Fruit fly (Drosophila melanogaster) whole organism, embryonic: ENCODE data around the gene CG13676.
A peak's percentile ranks its signal among the peaks of the same experiment; 100 is the strongest.

ENCODE experiments used
- Aef1 ChIP-seq: fragments of 200-800 bp; sonication (Bioruptor generic); IDR thresholded peaks from 3 replicates; pipeline ENCODE4 v1.3.6; 2022; ENCODE audit warnings: missing biosample characterization, missing genetic modification characterization
- B-H1 ChIP-seq: fragments of 200-800 bp; sonication (Bioruptor generic); IDR thresholded peaks from 3 replicates; pipeline ENCODE4 v1.3.6; 2022; ENCODE audit warnings: missing biosample characterization, missing genetic modification characterization
- CG10209 ChIP-seq: fragments of 200-800 bp; sonication (Bioruptor generic); optimal IDR thresholded peaks from 3 replicates; lab custom pipeline; 2017; ENCODE audit warnings: missing biosample characterization, mild to moderate bottlenecking, missing genetic modification characterization, missing genetic modification reagents
- CG13894 ChIP-seq: fragments of 200-800 bp; sonication (Bioruptor generic); optimal IDR thresholded peaks from 3 replicates; lab custom pipeline; 2018; ENCODE audit warnings: missing biosample characterization, mild to moderate bottlenecking, missing genetic modification characterization, moderate library complexity
- CG15011 ChIP-seq: fragments of 200-800 bp; sonication (Bioruptor generic); optimal IDR thresholded peaks from 3 replicates; lab custom pipeline; 2018; ENCODE audit warnings: missing biosample characterization, mild to moderate bottlenecking, missing genetic modification characterization
- CG15514 ChIP-seq: fragments of 200-800 bp; sonication (Bioruptor generic); optimal IDR thresholded peaks from 3 replicates; lab custom pipeline; 2017; ENCODE audit warnings: missing biosample characterization, missing genetic modification characterization, mild to moderate bottlenecking, moderate library complexity, missing genetic modification reagents
- CG16779 ChIP-seq: fragments of 200-800 bp; sonication (Bioruptor generic); IDR thresholded peaks from 2 replicates; pipeline ENCODE4 v1.3.6; 2022; ENCODE audit warnings: missing biosample characterization, missing genetic modification characterization
- CG17568 ChIP-seq: fragments of 200-800 bp; sonication (Bioruptor generic); optimal IDR thresholded peaks from 2 replicates; lab custom pipeline; 2018; ENCODE audit warnings: missing biosample characterization, mild to moderate bottlenecking, missing genetic modification characterization, moderate library complexity
- CG18619 ChIP-seq: fragments of 200-800 bp; sonication (Bioruptor generic); optimal IDR thresholded peaks from 3 replicates; lab custom pipeline; 2017; ENCODE audit warnings: missing biosample characterization, mild to moderate bottlenecking, missing genetic modification characterization
- CG2129 ChIP-seq: fragments of 200-800 bp; sonication (Bioruptor generic); IDR thresholded peaks from 2 replicates; pipeline ENCODE4 v1.3.6; 2022; ENCODE audit warnings: missing biosample characterization, missing genetic modification characterization; ENCODE audit not compliant: partially characterized antibody
- CG31365 ChIP-seq: fragments of 200-800 bp; sonication (Bioruptor generic); optimal IDR thresholded peaks from 2 replicates; lab custom pipeline; 2018; ENCODE audit warnings: missing biosample characterization, mild to moderate bottlenecking, missing genetic modification characterization
- CG4328 ChIP-seq: fragments of 200-800 bp; sonication (Bioruptor generic); optimal IDR thresholded peaks from 3 replicates; lab custom pipeline; 2017; ENCODE audit warnings: missing biosample characterization, missing genetic modification reagents, missing genetic modification characterization
- CG6654 ChIP-seq: fragments of 200-800 bp; sonication (Bioruptor generic); optimal IDR thresholded peaks from 2 replicates; lab custom pipeline; 2017; ENCODE audit warnings: missing biosample characterization, mild to moderate bottlenecking, missing genetic modification characterization
- CG7987 ChIP-seq: fragments of 200-800 bp; sonication (Bioruptor generic); optimal IDR thresholded peaks from 2 replicates; lab custom pipeline; 2018; ENCODE audit warnings: missing biosample characterization, mild to moderate bottlenecking, missing genetic modification characterization, moderate library complexity
- CG8290 ChIP-seq, 3 experiments: fragments of 200-800 bp; sonication (Bioruptor generic); optimal IDR thresholded peaks; 2 replicates each; lab custom pipeline; 2016 to 2019; ENCODE audit warnings: missing biosample characterization in 3 of 3, missing genetic modification characterization in 3 of 3, mild to moderate bottlenecking in 2 of 3, moderate library complexity in 1 of 3
- CG9932 ChIP-seq: fragments of 200-800 bp; sonication (Bioruptor generic); IDR thresholded peaks from 2 replicates; pipeline ENCODE4 v1.3.6; 2022; ENCODE audit warnings: missing biosample characterization, missing genetic modification characterization
- Deaf1 ChIP-seq: fragments of 200-800 bp; optimal IDR thresholded peaks from 3 replicates; lab custom pipeline; 2019; ENCODE audit warnings: missing biosample characterization, mild to moderate bottlenecking, missing genetic modification characterization, moderate library complexity
- Fer1 ChIP-seq: fragments of 200-800 bp; sonication (Bioruptor generic); optimal IDR thresholded peaks from 2 replicates; lab custom pipeline; 2017; ENCODE audit warnings: missing biosample characterization, mild to moderate bottlenecking, missing genetic modification characterization
- HHEX ChIP-seq: fragments of 200-800 bp; sonication (Bioruptor generic); optimal IDR thresholded peaks from 3 replicates; lab custom pipeline; 2017; ENCODE audit warnings: missing biosample characterization, mild to moderate bottlenecking, missing genetic modification characterization, missing genetic modification reagents
- HmgZ ChIP-seq: fragments of 200-800 bp; sonication (Bioruptor generic); optimal IDR thresholded peaks from 2 replicates; lab custom pipeline; 2018; ENCODE audit warnings: missing biosample characterization, mild to moderate bottlenecking, missing genetic modification characterization
- Hr78 ChIP-seq, 2 experiments: fragments of 200-800 bp in 1 of 2; fragments of >200 bp in 1 of 2; sonication (Bioruptor generic) in 1 of 2; optimal IDR thresholded peaks; 2 replicates each; lab custom pipeline; 2017 to 2019; ENCODE audit warnings: missing biosample characterization in 2 of 2, missing genetic modification characterization in 2 of 2, mild to moderate bottlenecking in 1 of 2, moderate library complexity in 1 of 2
- Jarid2 ChIP-seq: fragments of 200-800 bp; sonication (Bioruptor generic); optimal IDR thresholded peaks from 3 replicates; lab custom pipeline; 2017; ENCODE audit warnings: mild to moderate bottlenecking, missing biosample characterization, missing genetic modification reagents, missing genetic modification characterization
- Lpt ChIP-seq: fragments of >200 bp; optimal IDR thresholded peaks from 2 replicates; lab custom pipeline; 2018; ENCODE audit warnings: missing biosample characterization, missing genetic modification characterization
- Mrtf ChIP-seq: fragments of 200-800 bp; sonication (Bioruptor generic); IDR thresholded peaks from 3 replicates; pipeline ENCODE4 v1.3.6; 2022; ENCODE audit warnings: missing biosample characterization, missing genetic modification characterization
- Pdp1 ChIP-seq, 2 experiments: fragments of 200-800 bp; sonication (Bioruptor generic); optimal IDR thresholded peaks; 3 replicates each; lab custom pipeline; 2016; ENCODE audit warnings: missing biosample characterization in 2 of 2, missing genetic modification characterization in 2 of 2, mild to moderate bottlenecking in 1 of 2, moderate library complexity in 1 of 2
- Rfx ChIP-seq: fragments of 200-800 bp; sonication (Bioruptor generic); IDR thresholded peaks from 2 replicates; pipeline ENCODE4 v1.3.6; 2022; ENCODE audit warnings: missing biosample characterization, missing genetic modification characterization
- Six4 ChIP-seq: fragments of 200-800 bp; sonication (Bioruptor generic); optimal IDR thresholded peaks from 2 replicates; lab custom pipeline; 2016; ENCODE audit warnings: missing biosample characterization, missing genetic modification characterization
- Spps ChIP-seq: fragments of 200-800 bp; sonication (Bioruptor generic); optimal IDR thresholded peaks from 2 replicates; lab custom pipeline; 2018; ENCODE audit warnings: missing biosample characterization, mild to moderate bottlenecking, missing genetic modification characterization
- ac ChIP-seq: fragments of 200-800 bp; sonication (Bioruptor generic); optimal IDR thresholded peaks from 3 replicates; lab custom pipeline; 2017; ENCODE audit warnings: missing biosample characterization, mild to moderate bottlenecking, missing genetic modification characterization
- btn ChIP-seq: fragments of 200-800 bp; sonication (Bioruptor generic); optimal IDR thresholded peaks from 2 replicates; lab custom pipeline; 2016; ENCODE audit warnings: missing biosample characterization, missing genetic modification characterization
- chinmo ChIP-seq: fragments of 200-800 bp; sonication (Bioruptor generic); IDR thresholded peaks from 4 replicates; pipeline ENCODE4 v1.3.6; 2022; ENCODE audit warnings: missing biosample characterization, missing genetic modification characterization; ENCODE audit not compliant: partially characterized antibody
- crp ChIP-seq, 2 experiments: fragments of 200-800 bp; sonication (Bioruptor generic); optimal IDR thresholded peaks; 2 replicates in 1 of 2; 3 replicates in 1 of 2; lab custom pipeline; 2017; ENCODE audit warnings: missing biosample characterization in 2 of 2, missing genetic modification characterization in 2 of 2, mild to moderate bottlenecking in 1 of 2, moderate library complexity in 1 of 2
- cwo ChIP-seq: fragments of 200-800 bp; sonication (Bioruptor generic); optimal IDR thresholded peaks from 3 replicates; lab custom pipeline; 2017; ENCODE audit warnings: missing biosample characterization, missing genetic modification characterization, mild to moderate bottlenecking, moderate library complexity, missing genetic modification reagents
- dimm ChIP-seq: fragments of 200-800 bp; sonication (Bioruptor generic); IDR thresholded peaks from 2 replicates; pipeline ENCODE4 v1.3.6; 2022; ENCODE audit warnings: missing biosample characterization, missing genetic modification characterization
- dysf ChIP-seq: fragments of 200-800 bp; sonication (Bioruptor generic); IDR thresholded peaks from 3 replicates; pipeline ENCODE4 v1.3.6; 2022; ENCODE audit warnings: missing biosample characterization, missing genetic modification characterization
- ems ChIP-seq: fragments of 200-800 bp; sonication (Bioruptor generic); optimal IDR thresholded peaks from 3 replicates; lab custom pipeline; 2016; ENCODE audit warnings: missing biosample characterization, missing genetic modification characterization
- ftz-f1 ChIP-seq: fragments of 200-800 bp; sonication (Bioruptor generic); optimal IDR thresholded peaks from 2 replicates; lab custom pipeline; 2016; ENCODE audit warnings: missing biosample characterization, missing genetic modification characterization
- gce ChIP-seq: fragments of 200-800 bp; sonication (Bioruptor generic); IDR thresholded peaks from 3 replicates; pipeline ENCODE4 v1.3.6; 2022; ENCODE audit warnings: missing biosample characterization, missing genetic modification characterization
- gt ChIP-seq: fragments of 200-800 bp; sonication (Bioruptor generic); IDR thresholded peaks from 2 replicates; pipeline ENCODE4 v1.3.6; 2022; ENCODE audit warnings: missing biosample characterization, missing genetic modification characterization
- kay ChIP-seq: fragments of 200-800 bp; sonication (Bioruptor generic); optimal IDR thresholded peaks from 2 replicates; lab custom pipeline; 2016; ENCODE audit warnings: missing biosample characterization, missing genetic modification characterization
- lilli ChIP-seq: fragments of 200-800 bp; sonication (Bioruptor generic); optimal IDR thresholded peaks from 3 replicates; lab custom pipeline; 2016; ENCODE audit warnings: missing biosample characterization, missing genetic modification characterization
- nmo ChIP-seq: fragments of 200-800 bp; sonication (Bioruptor generic); optimal IDR thresholded peaks from 2 replicates; lab custom pipeline; 2018; ENCODE audit warnings: missing biosample characterization, mild to moderate bottlenecking, missing genetic modification characterization, moderate library complexity
- org-1 ChIP-seq: fragments of 200-800 bp; sonication (Bioruptor generic); optimal IDR thresholded peaks from 2 replicates; lab custom pipeline; 2017; ENCODE audit warnings: missing biosample characterization, missing genetic modification characterization
- pan ChIP-seq, 4 experiments: fragments of >200 bp in 3 of 4; fragments of 200-800 bp in 1 of 4; sonication (Bioruptor generic) in 1 of 4; optimal IDR thresholded peaks in 3 of 4; IDR thresholded peaks in 1 of 4; 2 replicates each; pipeline versions ENCODE4 v1.3.6 to Lab custom; 2017 to 2022; ENCODE audit warnings: missing biosample characterization in 2 of 4, missing genetic modification characterization in 2 of 4, mixed read lengths in 1 of 4
- repo ChIP-seq: fragments of 200-800 bp; sonication (Bioruptor generic); optimal IDR thresholded peaks from 2 replicates; lab custom pipeline; 2016; ENCODE audit warnings: missing biosample characterization, missing genetic modification characterization
- sob ChIP-seq: fragments of 200-800 bp; sonication (Bioruptor generic); IDR thresholded peaks from 2 replicates; pipeline ENCODE4 v1.3.6; 2022; ENCODE audit warnings: missing biosample characterization, missing genetic modification characterization
- sug ChIP-seq: fragments of 200-800 bp; optimal IDR thresholded peaks from 2 replicates; lab custom pipeline; 2019; ENCODE audit warnings: missing biosample characterization, mild to moderate bottlenecking, missing genetic modification characterization, moderate library complexity
- wek ChIP-seq: fragments of 200-800 bp; sonication (Bioruptor generic); optimal IDR thresholded peaks from 3 replicates; lab custom pipeline; 2018; ENCODE audit warnings: missing biosample characterization, mild to moderate bottlenecking, missing genetic modification characterization, moderate library complexity

The CG13676 gene

DNA sequence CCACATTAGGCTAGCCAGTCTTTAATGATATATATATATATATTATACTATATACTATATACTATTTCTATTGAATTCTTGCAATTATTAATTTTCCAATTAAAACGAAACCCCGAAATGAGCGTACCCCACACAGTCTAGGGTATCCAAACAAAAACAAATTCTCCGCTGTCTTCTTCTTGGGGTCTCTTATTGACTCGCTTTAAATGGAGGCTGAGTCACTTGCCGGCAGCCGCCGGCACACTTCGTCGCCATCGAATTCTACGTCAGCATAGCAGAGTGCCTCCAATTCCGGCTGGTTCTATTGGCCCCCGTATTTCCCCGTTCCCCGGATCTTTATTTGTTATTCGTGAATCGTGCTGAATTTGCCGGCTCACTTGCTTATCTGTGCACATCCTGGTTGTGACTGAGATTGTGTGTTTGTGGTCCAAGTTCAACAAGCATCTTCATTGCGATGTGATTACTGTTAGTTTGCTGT, 56.9 kb downstream of the CG13676 start (continued):
- TF ChIP-seq CG16779, result no peak
- TF ChIP-seq CG9932 (GFP tag; lab: Robert Waterston, UW), result peak; percentile 59
- TF ChIP-seq gt (GFP tag; lab: Robert Waterston, UW), result no peak
- TF ChIP-seq ftz-f1 (GFP tag; lab: Kevin White, UChicago), result no peak
- TF ChIP-seq org-1 (GFP tag; lab: Kevin White, UChicago), result no peak
- TF ChIP-seq crp (GFP tag; optimal IDR thresholded peaks at IDR 0.05; lab: Kevin White, UChicago), result no peak
- peak; percentile 24 for TF ChIP-seq kay
- TF ChIP-seq CG15011, result no peak
- no peak for TF ChIP-seq CG2129 (GFP tag; lab: Robert Waterston, UW)
- TF ChIP-seq chinmo (GFP tag; lab: Robert Waterston, UW), result peak; percentile 71; the same call in 1 of the 4 replicates
- TF ChIP-seq wek (GFP tag; lab: Kevin White, UChicago), result no peak
- no peak for TF ChIP-seq CG18619 (GFP tag; lab: Kevin White, UChicago)
- peak; percentile 62 for TF ChIP-seq sug
- TF ChIP-seq ems (GFP tag; lab: Kevin White, UChicago), result no peak
- TF ChIP-seq Aef1, result peak; percentile 56
- TF ChIP-seq gce (GFP tag; lab: Robert Waterston, UW), result no peak
- TF ChIP-seq CG4328 (GFP tag; lab: Kevin White, UChicago), result no peak
- no peak for TF ChIP-seq pan (optimal IDR thresholded peaks at IDR 0.05; lab: Kevin White, UChicago)
- peak in 1 of 2 experiments; percentile 46 for TF ChIP-seq pan (GFP tag; optimal IDR thresholded peaks at IDR 0.05 in 1 of 2, IDR thresholded peaks at IDR 0.05 in 1 of 2)

dm6 chr3L:8093553-8093952, 58.1 kb downstream of the CG13676 start:
- peak; percentile 95 for TF ChIP-seq cwo (GFP tag; lab: Kevin White, UChicago)
- no peak for TF ChIP-seq CG6654 (GFP tag; lab: Kevin White, UChicago)
- peak in 1 of 2 experiments; percentile 95 for TF ChIP-seq Hr78 (GFP tag; optimal IDR thresholded peaks at IDR 0.05; lab: Kevin White, UChicago)
- TF ChIP-seq wek (GFP tag; lab: Kevin White, UChicago), result peak; percentile 89
- TF ChIP-seq Spps (tag; lab: Kevin White, UChicago), result no peak
- peak; percentile 20; the same call in 1 of the 3 replicates for TF ChIP-seq dysf
- TF ChIP-seq Lpt (GFP tag; lab: Kevin White, UChicago), result no peak
- peak; percentile 21 for TF ChIP-seq CG13894 (tag; lab: Kevin White, UChicago)
- TF ChIP-seq ac, result no peak
- no peak for TF ChIP-seq repo
- TF ChIP-seq B-H1, result no peak
- TF ChIP-seq CG8290 (GFP tag; optimal IDR thresholded peaks at IDR 0.05; lab: Kevin White, UChicago), result no peak
- TF ChIP-seq CG8290 (tag; optimal IDR thresholded peaks at IDR 0.05; lab: Kevin White, UChicago), result peak in 1 of 2 experiments; percentile 54
- TF ChIP-seq dimm, result no peak
- peak; percentile 51 for TF ChIP-seq HmgZ
- TF ChIP-seq Rfx (GFP tag; lab: Robert Waterston, UW), result peak; percentile 39; the same call in 1 of the 2 replicates
- peak; percentile 18 for TF ChIP-seq Deaf1 (tag; lab: Kevin White, UChicago)
- TF ChIP-seq CG7987 (GFP tag; lab: Kevin White, UChicago), result peak; percentile 65
- TF ChIP-seq sob (GFP tag; lab: Robert Waterston, UW), result peak; percentile 24; the same call in 1 of the 2 replicates
- no peak for TF ChIP-seq CG31365 (tag; lab: Kevin White, UChicago)
- TF ChIP-seq Jarid2, result peak; percentile 21
- peak; percentile 15 for TF ChIP-seq CG10209 (GFP tag; lab: Kevin White, UChicago)
- no peak for TF ChIP-seq Mrtf (GFP tag; lab: Robert Waterston, UW)
- no peak for TF ChIP-seq nmo
- no peak for TF ChIP-seq btn (GFP tag; lab: Kevin White, UChicago)
- peak; percentile 45 for TF ChIP-seq HHEX (GFP tag; lab: Kevin White, UChicago)
- TF ChIP-seq Fer1, result peak; percentile 47
- no peak for TF ChIP-seq lilli
- TF ChIP-seq CG17568 (GFP tag; lab: Kevin White, UChicago), result peak; percentile 55
- peak; percentile 44 for TF ChIP-seq CG15514 (GFP tag; lab: Kevin White, UChicago)
- no peak for TF ChIP-seq Six4 (GFP tag; lab: Kevin White, UChicago)
- TF ChIP-seq Pdp1 (GFP tag; optimal IDR thresholded peaks at IDR 0.05; lab: Kevin White, UChicago), result peak in 1 of 2 experiments; percentile 60
